Fruit fly (Drosophila melanogaster): Measurements from ENCODE around the gene CG31140.
A peak's percentile ranks its signal among the peaks of the same experiment; 100 is the strongest.

The CG31140 gene

dm6 chr3R:24031019-24031824, 68.2 kb downstream of the CG31140 start (continued):
- TF ChIP-seq CG10147 (GFP tag; optimal IDR thresholded peaks at IDR 0.05) (no peak), H15 (GFP tag; IDR thresholded peaks at IDR 0.05) (0 out of 3 replicates have a peak, but pooled peaks have one; percentile 12), CG10959 (GFP tag; IDR thresholded peaks at IDR 0.05) (no peak), CG12659 (GFP tag; optimal IDR thresholded peaks at IDR 0.05) (no peak), fd96Cb (tag; optimal IDR thresholded peaks at IDR 0.05) (no peak), ind (GFP tag; optimal IDR thresholded peaks at IDR 0.05) (no peak), Eip74EF (GFP tag; optimal IDR thresholded peaks at IDR 0.05) (peak in 1 of 2 experiments; percentile 57), CG17802 (tag; optimal IDR thresholded peaks at IDR 0.05) (no peak), pzg (GFP tag; optimal IDR thresholded peaks at IDR 0.05) (no peak), CG2199 (GFP tag; IDR thresholded peaks at IDR 0.05) (no peak), Oaz (GFP tag; IDR thresholded peaks at IDR 0.05) (no peak), Fer2 (tag; optimal IDR thresholded peaks at IDR 0.05) (no peak), disco-r (GFP tag; optimal IDR thresholded peaks at IDR 0.05) (no peak), wdn (GFP tag; IDR thresholded peaks at IDR 0.05) (no peak), Nf-YC (tag; optimal IDR thresholded peaks at IDR 0.05) (no peak), CG1647 (GFP tag; optimal IDR thresholded peaks at IDR 0.05) (no peak), pb (GFP tag; optimal IDR thresholded peaks at IDR 0.05) (no peak), CG10321 (GFP tag; IDR thresholded peaks at IDR 0.05) (no peak), CG34422 (GFP tag; IDR thresholded peaks at IDR 0.05) (no peak; the same call in 2 of the 3 replicates), Gsc (GFP tag; IDR thresholded peaks at IDR 0.05) (no peak), pum (GFP tag; optimal IDR thresholded peaks at IDR 0.05) (no peak), CG11093 (GFP tag; IDR thresholded peaks at IDR 0.05) (no peak), org-1 (GFP tag; optimal IDR thresholded peaks at IDR 0.05) (no peak), wor (GFP tag; IDR thresholded peaks at IDR 0.05) (no peak), zf30C (GFP tag; optimal IDR thresholded peaks at IDR 0.05) (peak; percentile 80), CG2712 (tag; optimal IDR thresholded peaks at IDR 0.05) (no peak), fru (optimal IDR thresholded peaks at IDR 0.05) (no peak), CG17612 (GFP tag; IDR thresholded peaks at IDR 0.05) (no peak), hbn (GFP tag; IDR thresholded peaks at IDR 0.05; ENCODE audit: partially characterized antibody) (no peak), toy (GFP tag; IDR thresholded peaks at IDR 0.05) (0 out of 2 replicates have a peak, but pooled peaks have one; percentile 27), zfh1 (GFP tag; IDR thresholded peaks at IDR 0.05) (peak; percentile 24; the same call in 1 of the 3 replicates), CG13624 (GFP tag; optimal IDR thresholded peaks at IDR 0.05) (no peak), zen2 (GFP tag; IDR thresholded peaks at IDR 0.05; ENCODE audit: partially characterized antibody) (0 out of 3 replicates have a peak, but pooled peaks have one; percentile 25), mirr (GFP tag; optimal IDR thresholded peaks at IDR 0.05) (no peak), pho (GFP tag; optimal IDR thresholded peaks at IDR 0.05) (no peak), D (optimal IDR thresholded peaks at IDR 0.05) (peak; percentile 27), D (GFP tag; optimal IDR thresholded peaks at IDR 0.05) (no peak), ato (GFP tag; IDR thresholded peaks at IDR 0.05; ENCODE audit: partially characterized antibody) (0 out of 2 replicates have a peak, but pooled peaks have one; percentile 22), yki (optimal IDR thresholded peaks at IDR 0.05) (no peak), CG10274 (GFP tag; optimal IDR thresholded peaks at IDR 0.05) (no peak), CG1024 (GFP tag; IDR thresholded peaks at IDR 0.05) (no peak), Lim3 (GFP tag; IDR thresholded peaks at IDR 0.05) (no peak), vnd (GFP tag; IDR thresholded peaks at IDR 0.05; ENCODE audit: partially characterized antibody) (no peak), CG43689 (GFP tag; IDR thresholded peaks at IDR 0.05) (no peak), CG11085 (GFP tag; IDR thresholded peaks at IDR 0.05) (no peak), Sox102F (GFP tag; optimal IDR thresholded peaks at IDR 0.05) (no peak), CG17361 (GFP tag; IDR thresholded peaks at IDR 0.05) (no peak), Oli (tag; optimal IDR thresholded peaks at IDR 0.05) (no peak), Adf1 (GFP tag; IDR thresholded peaks at IDR 0.05) (peak; percentile 17; the same call in 1 of the 2 replicates), eve (GFP tag; optimal IDR thresholded peaks at IDR 0.05) (no peak), CHES-1-like (GFP tag; optimal IDR thresholded peaks at IDR 0.05) (no peak)

Measured in whole organism, embryonic.